Fruit fly (Drosophila melanogaster): Measurements from ENCODE around the gene CG11586.

The CG11586 gene

dm6 chr3L:4282627-4283026, 20.4 kb upstream of the CG11586 start, which contains the start of gene CG11583 (continued):
- no peak for TF ChIP-seq CG31441 (GFP tag; IDR thresholded peaks at IDR 0.05)
- TF ChIP-seq CG42726 (GFP tag; IDR thresholded peaks at IDR 0.05; ENCODE audit: partially characterized antibody) = no peak
- TF ChIP-seq danr (GFP tag; IDR thresholded peaks at IDR 0.05) = no peak
- no peak for TF ChIP-seq HmgD (GFP tag; optimal IDR thresholded peaks at IDR 0.05)
- no peak for TF ChIP-seq sc (optimal IDR thresholded peaks at IDR 0.05)
- no peak for TF ChIP-seq sc (GFP tag; optimal IDR thresholded peaks at IDR 0.05)
- no peak for TF ChIP-seq cg (GFP tag; optimal IDR thresholded peaks at IDR 0.05)
- peak; percentile 31 for TF ChIP-seq bcd (GFP tag; optimal IDR thresholded peaks at IDR 0.05)
- TF ChIP-seq CG10462 (GFP tag; optimal IDR thresholded peaks at IDR 0.05) = no peak
- TF ChIP-seq CG12155 (GFP tag; optimal IDR thresholded peaks at IDR 0.05) = peak; percentile 43
- peak; percentile 69 for TF ChIP-seq mam (GFP tag; optimal IDR thresholded peaks at IDR 0.05)
- peak; percentile 8 for TF ChIP-seq Bteb2 (GFP tag; optimal IDR thresholded peaks at IDR 0.05)
- no peak for TF ChIP-seq CG11560 (tag; IDR thresholded peaks at IDR 0.05)
- no peak for TF ChIP-seq Taf1 (GFP tag; IDR thresholded peaks at IDR 0.05)
- TF ChIP-seq HLH54F (GFP tag; optimal IDR thresholded peaks at IDR 0.05) = peak; percentile 59
- no peak for TF ChIP-seq CG6813 (GFP tag; optimal IDR thresholded peaks at IDR 0.05)
- peak; percentile 28 for TF ChIP-seq CG15601 (tag; optimal IDR thresholded peaks at IDR 0.05)
- TF ChIP-seq stc (GFP tag; IDR thresholded peaks at IDR 0.05) = no peak
- peak; percentile 25 for TF ChIP-seq slp2 (GFP tag; optimal IDR thresholded peaks at IDR 0.05)
- no peak for TF ChIP-seq H2.0 (GFP tag; IDR thresholded peaks at IDR 0.05)
- no peak for TF ChIP-seq nerfin-2 (GFP tag; IDR thresholded peaks at IDR 0.05; ENCODE audit: partially characterized antibody)
- TF ChIP-seq hth (optimal IDR thresholded peaks at IDR 0.05) = no peak
- no peak for TF ChIP-seq CG30020 (tag; optimal IDR thresholded peaks at IDR 0.05)
- TF ChIP-seq BtbVII (GFP tag; optimal IDR thresholded peaks at IDR 0.05) = peak; percentile 5
- no peak for TF ChIP-seq dimm (GFP tag; IDR thresholded peaks at IDR 0.05)
- TF ChIP-seq Hey (tag; optimal IDR thresholded peaks at IDR 0.05) = no peak
- no peak for TF ChIP-seq CG7963 (GFP tag; IDR thresholded peaks at IDR 0.05; ENCODE audit: partially characterized antibody)
- TF ChIP-seq CG4617 (GFP tag; optimal IDR thresholded peaks at IDR 0.05; ENCODE audit: borderline replicate concordance) = peak; percentile 61
- TF ChIP-seq CG15479 (GFP tag; optimal IDR thresholded peaks at IDR 0.05) = no peak
- no peak for TF ChIP-seq corto (GFP tag; optimal IDR thresholded peaks at IDR 0.05)
- no peak for TF ChIP-seq H15 (GFP tag; IDR thresholded peaks at IDR 0.05)
- peak; percentile 70 for TF ChIP-seq sob (GFP tag; IDR thresholded peaks at IDR 0.05)
- no peak for TF ChIP-seq Poxn (GFP tag; IDR thresholded peaks at IDR 0.05)
- no peak for TF ChIP-seq Dip2 (GFP tag; IDR thresholded peaks at IDR 0.05)
- TF ChIP-seq Fer1 (GFP tag; optimal IDR thresholded peaks at IDR 0.05) = peak; percentile 42
- TF ChIP-seq grn (GFP tag; optimal IDR thresholded peaks at IDR 0.05) = no peak
- TF ChIP-seq kay (GFP tag; optimal IDR thresholded peaks at IDR 0.05) = no peak
- TF ChIP-seq ems (GFP tag; optimal IDR thresholded peaks at IDR 0.05) = peak; percentile 50
- no peak for TF ChIP-seq CG17912 (GFP tag; optimal IDR thresholded peaks at IDR 0.05)
- no peak for TF ChIP-seq CG13894 (tag; optimal IDR thresholded peaks at IDR 0.05)
- TF ChIP-seq CG14050 (GFP tag; IDR thresholded peaks at IDR 0.05) = no peak
- TF ChIP-seq ttk (GFP tag; IDR thresholded peaks at IDR 0.05) = no peak
- peak; percentile 44 for TF ChIP-seq Antp (GFP tag; optimal IDR thresholded peaks at IDR 0.05)
- TF ChIP-seq CG4360 (GFP tag; IDR thresholded peaks at IDR 0.05) = no peak
- peak; percentile 66 for TF ChIP-seq CG32532 (GFP tag; IDR thresholded peaks at IDR 0.05)
- peak; percentile 81 for TF ChIP-seq E2f2 (GFP tag; IDR thresholded peaks at IDR 0.05)
- TF ChIP-seq CG17186 (GFP tag; optimal IDR thresholded peaks at IDR 0.05) = peak; percentile 62
- no peak for TF ChIP-seq ac (GFP tag; optimal IDR thresholded peaks at IDR 0.05)
- peak; percentile 28 for TF ChIP-seq Chrac-16 (GFP tag; optimal IDR thresholded peaks at IDR 0.05)
- TF ChIP-seq bigmax (GFP tag; optimal IDR thresholded peaks at IDR 0.05) = no peak
- TF ChIP-seq E2f1 (GFP tag; IDR thresholded peaks at IDR 0.05) = no peak
- peak; percentile 24 for TF ChIP-seq CG4854 (GFP tag; optimal IDR thresholded peaks at IDR 0.05)
- peak; percentile 36 for TF ChIP-seq CG9797 (GFP tag; optimal IDR thresholded peaks at IDR 0.05)

Measured in whole organism, embryonic.